Worm (Caenorhabditis elegans) whole organism, midembryonic: ENCODE results near the gene cut-2.

Source experiments
- T22C8.4 ChIP-seq: fragments of 200-800 bp; sonication (Bioruptor generic); IDR thresholded peaks from 2 replicates; pipeline ENCODE4 v1.3.6; 2022; ENCODE audit warnings: missing genetic modification characterization, missing compliant biosample characterization
- cog-1 ChIP-seq: sonication (generic microtip); optimal IDR thresholded peaks from 2 replicates; lab custom pipeline; 2016; ENCODE audit warnings: missing genetic modification characterization, missing compliant biosample characterization
- flt-1 ChIP-seq: fragments of 200-800 bp; sonication (Bioruptor generic); IDR thresholded peaks from 2 replicates; pipeline ENCODE4 v1.3.6; 2022; ENCODE audit warnings: missing genetic modification characterization, missing compliant biosample characterization
- klf-2 ChIP-seq: fragments of 200-800 bp; sonication (Bioruptor generic); conservative IDR thresholded peaks from 2 replicates; pipeline ENCODE4 v1.3.6; 2022; ENCODE audit warnings: missing genetic modification reagents, missing genetic modification characterization, missing compliant biosample characterization
- med-1 ChIP-seq: sonication (generic microtip); optimal IDR thresholded peaks from 2 replicates; lab custom pipeline; 2017; ENCODE audit warnings: missing genetic modification characterization, mild to moderate bottlenecking, missing compliant biosample characterization, antibody characterized with exemption, missing genetic modification reagents; ENCODE audit not compliant: insufficient read depth
- tab-1 ChIP-seq: fragments of 200-800 bp; sonication (Bioruptor generic); IDR thresholded peaks from 2 replicates; pipeline ENCODE4 v1.3.6; 2022; ENCODE audit warnings: missing genetic modification characterization, missing compliant biosample characterization
- ztf-23 ChIP-seq: fragments of 200-800 bp; sonication (Bioruptor generic); IDR thresholded peaks from 2 replicates; pipeline ENCODE4 v1.3.6; 2022; ENCODE audit warnings: missing genetic modification reagents, missing genetic modification characterization, missing compliant biosample characterization

DNA sequence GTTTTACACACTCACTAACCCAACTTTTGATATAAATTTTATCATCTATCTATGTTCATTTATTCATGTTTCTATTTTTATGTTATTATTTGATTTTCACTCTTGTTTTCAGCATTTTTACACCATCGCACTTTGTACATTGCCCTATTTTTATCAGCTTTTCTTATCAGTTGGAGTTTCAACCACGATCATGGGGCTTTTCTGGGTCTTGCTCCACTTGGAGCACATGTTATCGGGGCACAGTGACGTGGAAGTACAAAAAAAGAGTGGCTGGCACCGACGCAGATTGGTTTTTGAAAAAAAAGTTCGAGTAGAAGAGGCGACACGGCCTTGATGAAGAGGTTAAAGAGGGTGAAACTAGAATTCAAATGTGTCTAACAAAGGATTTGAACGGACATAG, 37.6 kb upstream of the cut-2 start:
- TF ChIP-seq T22C8.4 (GFP tag; lab: Robert Waterston, UW): no peak
- TF ChIP-seq tab-1 (GFP tag; lab: Robert Waterston, UW): no peak
- no peak for TF ChIP-seq med-1 (GFP tag; lab: Kevin White, UChicago)
- TF ChIP-seq flt-1: no peak
- no peak for TF ChIP-seq cog-1 (tag; lab: Kevin White, UChicago)
- no peak for TF ChIP-seq ztf-23
- TF ChIP-seq klf-2 (GFP tag; lab: Robert Waterston, UW): no peak
